Worm (Caenorhabditis elegans): ENCODE results near the gene C29F9.5.

C29F9.5 gene

DNA sequence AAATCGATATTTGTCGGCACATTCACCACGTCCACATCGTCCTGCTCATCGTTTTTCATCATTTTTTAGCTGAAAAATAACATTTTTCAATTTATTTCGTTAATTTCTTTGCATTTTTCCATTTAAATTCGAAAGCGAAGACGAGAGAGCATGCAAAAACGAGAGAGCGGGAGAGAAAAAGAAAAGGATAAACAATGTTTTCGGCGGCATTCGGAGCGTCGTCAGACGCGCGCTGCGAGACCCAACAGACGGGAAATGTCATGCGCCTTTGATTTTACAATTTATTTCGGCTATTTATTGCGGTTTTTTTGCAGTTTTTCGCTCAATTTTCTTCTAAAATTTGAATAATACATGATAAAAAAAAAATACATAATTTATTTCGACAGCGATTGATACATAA lies 31.0 kb upstream of the C29F9.5 start, which contains the start of gene attf-3 (continued):
- TF ChIP-seq ztf-22 (GFP tag; optimal IDR thresholded peaks at IDR 0.05) (no peak), ZK185.1 (tag; optimal IDR thresholded peaks at IDR 0.05; ENCODE audit: poor library complexity, severe bottlenecking) (no peak), ceh-100 (GFP tag; IDR thresholded peaks at IDR 0.05) (no peak), cebp-2 (GFP tag; IDR thresholded peaks at IDR 0.05) (no peak), D2030.7 (GFP tag; IDR thresholded peaks at IDR 0.05) (peak; percentile 95), ceh-27 (GFP tag; optimal IDR thresholded peaks at IDR 0.05) (peak; percentile 13), hmg-20 (GFP tag; IDR thresholded peaks at IDR 0.05) (no peak), hlh-26 (GFP tag; conservative IDR thresholded peaks at IDR 0.05) (no peak), hmg-1.2 (GFP tag; IDR thresholded peaks at IDR 0.05) (peak; percentile 94), nfya-2 (GFP tag; IDR thresholded peaks at IDR 0.05) (no peak), ccch-3 (GFP tag; optimal IDR thresholded peaks at IDR 0.05) (no peak), Y56A3A.18 (GFP tag; IDR thresholded peaks at IDR 0.05) (no peak), nfya-1 (tag; optimal IDR thresholded peaks at IDR 0.05; ENCODE audit: borderline replicate concordance, insufficient read depth) (no peak), pha-4 (tag; optimal IDR thresholded peaks at IDR 0.05) (no peak), tlf-1 (GFP tag; optimal IDR thresholded peaks at IDR 0.05) (peak; percentile 29), mes-4 (tag; optimal IDR thresholded peaks at IDR 0.05) (no peak), xnd-1 (tag; optimal IDR thresholded peaks at IDR 0.05) (no peak), nhr-27 (tag; optimal IDR thresholded peaks at IDR 0.05) (no peak), nhr-120 (GFP tag; IDR thresholded peaks at IDR 0.05) (no peak), madf-8 (GFP tag; conservative IDR thresholded peaks at IDR 0.05) (peak; percentile 56), lag-1 (GFP tag; IDR thresholded peaks at IDR 0.05) (no peak), ztf-28 (GFP tag; IDR thresholded peaks at IDR 0.05) (no peak), ceh-91 (GFP tag; IDR thresholded peaks at IDR 0.05) (peak; percentile 77), rec-8 (tag; optimal IDR thresholded peaks at IDR 0.05) (no peak), madf-3 (GFP tag; IDR thresholded peaks at IDR 0.05) (no peak), madf-6 (GFP tag; IDR thresholded peaks at IDR 0.05) (peak; percentile 78), attf-6 (GFP tag; IDR thresholded peaks at IDR 0.05) (no peak), somi-1 (GFP tag; optimal IDR thresholded peaks at IDR 0.05) (no peak)

DNA sequence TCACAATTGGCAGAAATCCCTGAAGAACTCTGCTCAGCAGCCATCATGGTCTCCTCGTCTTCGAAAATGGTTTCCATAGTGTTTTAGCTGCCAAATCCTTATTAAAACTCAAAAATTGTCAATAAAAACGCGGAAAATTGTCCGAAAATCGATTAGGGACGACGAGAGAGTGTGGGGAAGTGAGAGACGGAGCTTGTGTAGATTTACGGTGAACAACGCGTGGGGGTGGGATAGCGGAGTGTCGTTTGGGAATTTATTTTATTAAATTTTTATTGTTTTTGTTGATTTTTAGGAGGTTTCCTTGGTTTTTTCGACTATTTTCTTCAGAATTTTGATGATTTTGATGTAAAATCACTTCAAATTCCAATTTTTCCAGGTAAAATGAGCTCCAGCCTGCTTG lies 30.1 kb upstream of the C29F9.5 start, which contains the start of the genes F54C4.4 and mrpl-40:
F54C4.4 (minus strand) TSS at position 199 of the 400 bp plus-strand sequence.
mrpl-40 (plus strand) TSS at position 377 of the 400 bp plus-strand sequence.
- TF ChIP-seq egl-44 (GFP tag; IDR thresholded peaks at IDR 0.05) (no peak), F37B4.10 (GFP tag; IDR thresholded peaks at IDR 0.05) (no peak), athp-1 (tag; optimal IDR thresholded peaks at IDR 0.05) (no peak), F22D6.2 (tag; optimal IDR thresholded peaks at IDR 0.05) (no peak), him-1 (tag; optimal IDR thresholded peaks at IDR 0.05) (no peak), pha-4 (tag; optimal IDR thresholded peaks at IDR 0.05) (no peak), F57C9.4 (tag; optimal IDR thresholded peaks at IDR 0.05) (no peak), lin-40 (tag; optimal IDR thresholded peaks at IDR 0.05) (peak; percentile 28), T26A5.8 (tag; optimal IDR thresholded peaks at IDR 0.05) (no peak), F33H1.4 (GFP tag; IDR thresholded peaks at IDR 0.05) (peak; percentile 59; the same call in 1 of the 2 replicates), C17E4.6 (GFP tag; IDR thresholded peaks at IDR 0.05) (no peak), B0035.1 (tag; optimal IDR thresholded peaks at IDR 0.05) (no peak), hmg-1.2 (GFP tag; IDR thresholded peaks at IDR 0.05) (peak; percentile 94), sea-2 (GFP tag; IDR thresholded peaks at IDR 0.05) (no peak), snpc-3.4 (tag; optimal IDR thresholded peaks at IDR 0.05) (peak; percentile 38), ztf-28 (GFP tag; IDR thresholded peaks at IDR 0.05) (no peak), ets-4 (GFP tag; optimal IDR thresholded peaks at IDR 0.05) (no peak), Y53G8AR.9 (GFP tag; conservative IDR thresholded peaks at IDR 0.05) (no peak), dox-1 (GFP tag; IDR thresholded peaks at IDR 0.05) (no peak), K12H6.12 (tag; optimal IDR thresholded peaks at IDR 0.05) (no peak), somi-1 (GFP tag; optimal IDR thresholded peaks at IDR 0.05) (no peak), lin-54 (GFP tag; optimal IDR thresholded peaks at IDR 0.05) (peak; percentile 12), aptf-3 (GFP tag; IDR thresholded peaks at IDR 0.05) (no peak), egrh-3 (GFP tag; IDR thresholded peaks at IDR 0.05) (peak; percentile 33; the same call in 1 of the 2 replicates), attf-3 (GFP tag; conservative IDR thresholded peaks at IDR 0.05) (peak; percentile 97), hsf-1 (GFP tag; IDR thresholded peaks at IDR 0.05) (no peak)

Measured in whole organism, young adult.